Worm (Caenorhabditis elegans) whole organism, early embryonic: Measurements from ENCODE around the gene C45B2.3.

ENCODE experiments used
- B0310.2 ChIP-seq: sonication (generic microtip); optimal IDR thresholded peaks from 2 replicates; lab custom pipeline; 2016; ENCODE audit warnings: mild to moderate bottlenecking, missing genetic modification characterization, missing compliant biosample characterization
- F13C5.2 ChIP-seq: sonication (generic microtip); optimal IDR thresholded peaks from 2 replicates; lab custom pipeline; 2017; ENCODE audit warnings: mild to moderate bottlenecking, missing genetic modification characterization, inconsistent platforms, missing compliant biosample characterization
- aly-1 ChIP-seq: sonication (generic microtip); optimal IDR thresholded peaks from 2 replicates; lab custom pipeline; 2016; ENCODE audit warnings: missing genetic modification characterization, missing compliant biosample characterization
- ama-1 ChIP-seq: fragments of 150-350 bp; optimal IDR thresholded peaks from 2 replicates; lab custom pipeline; 2014
- ceh-13 ChIP-seq: fragments of 200-800 bp; sonication (Bioruptor generic); optimal IDR thresholded peaks from 2 replicates; lab custom pipeline; 2018; ENCODE audit warnings: mild to moderate bottlenecking, missing genetic modification characterization, missing compliant biosample characterization
- ceh-36 ChIP-seq: sonication (generic microtip); optimal IDR thresholded peaks from 2 replicates; lab custom pipeline; 2016; ENCODE audit warnings: missing genetic modification characterization, inconsistent platforms, missing compliant biosample characterization
- ets-7 ChIP-seq: sonication (generic microtip); optimal IDR thresholded peaks from 2 replicates; lab custom pipeline; 2016; ENCODE audit warnings: missing genotype, missing genetic modification characterization, missing compliant biosample characterization
- flt-1 ChIP-seq: fragments of 200-800 bp; sonication (Bioruptor generic); IDR thresholded peaks from 2 replicates; pipeline ENCODE4 v1.3.6; 2022; ENCODE audit warnings: missing genetic modification characterization, missing compliant biosample characterization
- hmbx-1 ChIP-seq: sonication (generic microtip); optimal IDR thresholded peaks from 2 replicates; lab custom pipeline; 2016; ENCODE audit warnings: mild to moderate bottlenecking, missing genetic modification characterization, missing compliant biosample characterization
- hmg-4 ChIP-seq: fragments of 200-800 bp; sonication (Bioruptor generic); optimal IDR thresholded peaks from 2 replicates; lab custom pipeline; 2018; ENCODE audit warnings: mild to moderate bottlenecking, missing genetic modification characterization, missing compliant biosample characterization
- hnd-1 ChIP-seq: sonication (generic microtip); optimal IDR thresholded peaks from 2 replicates; lab custom pipeline; 2016; ENCODE audit warnings: missing genetic modification characterization, missing compliant biosample characterization
- pes-1 ChIP-seq: fragments of 200-800 bp; sonication (Bioruptor generic); IDR thresholded peaks from 2 replicates; pipeline ENCODE4 v1.3.6; 2022; ENCODE audit warnings: missing genetic modification reagents, missing genetic modification characterization, missing compliant biosample characterization
- scrt-1 ChIP-seq: fragments of 200-800 bp; sonication (Bioruptor generic); IDR thresholded peaks from 2 replicates; pipeline ENCODE4 v1.3.6; 2022; ENCODE audit warnings: missing genetic modification characterization, missing compliant biosample characterization
- sea-1 ChIP-seq: fragments of 200-800 bp; sonication (Bioruptor generic); conservative IDR thresholded peaks from 2 replicates; pipeline ENCODE4 v1.3.6; 2022; ENCODE audit warnings: missing genetic modification characterization, missing compliant biosample characterization
- tbx-11 ChIP-seq: fragments of 200-800 bp; sonication (Bioruptor generic); IDR thresholded peaks from 2 replicates; pipeline ENCODE4 v1.3.6; 2022; ENCODE audit warnings: missing genetic modification characterization, missing compliant biosample characterization
- tbx-37 ChIP-seq: fragments of 200-800 bp; sonication (Bioruptor generic); conservative IDR thresholded peaks from 2 replicates; pipeline ENCODE4 v1.3.6; 2022; ENCODE audit warnings: missing genetic modification reagents, missing genetic modification characterization, missing compliant biosample characterization
- tra-4 ChIP-seq: sonication (generic microtip); optimal IDR thresholded peaks from 2 replicates; lab custom pipeline; 2017; ENCODE audit warnings: missing genetic modification characterization, missing compliant biosample characterization

C45B2.3 gene

ce11 chrX:6082660-6083059 lies at the start of gene C45B2.3:
Gene C45B2.3 (plus strand): TSS chrX:6082960.
- TF ChIP-seq aly-1 (tag; lab: Kevin White, UChicago) (no peak), pes-1 (GFP tag; lab: Robert Waterston, UW) (no peak), tbx-37 (GFP tag; lab: Robert Waterston, UW) (no peak), B0310.2 (tag; lab: Kevin White, UChicago) (no peak), flt-1 (GFP tag; lab: Robert Waterston, UW) (no peak), scrt-1 (GFP tag; lab: Robert Waterston, UW) (no peak), hmg-4 (no peak), tra-4 (tag; lab: Kevin White, UChicago) (no peak), ceh-36 (tag; lab: Kevin White, UChicago) (no peak), hmbx-1 (tag; lab: Kevin White, UChicago) (no peak), ets-7 (no peak), hnd-1 (tag; lab: Kevin White, UChicago) (no peak), F13C5.2 (tag; lab: Kevin White, UChicago) (no peak)

ce11 chrX:6039544-6039943 lies 43.2 kb upstream of the C45B2.3 start, which contains the start of gene hsp-25:
Gene hsp-25 (minus strand): TSS chrX:6039644.
- no peak for TF ChIP-seq hmg-4
- TF ChIP-seq ets-7 = no peak
- TF ChIP-seq ceh-36 (tag; lab: Kevin White, UChicago) = no peak
- no peak for TF ChIP-seq flt-1 (GFP tag; lab: Robert Waterston, UW)
- TF ChIP-seq hnd-1 (tag; lab: Kevin White, UChicago) = no peak
- no peak for TF ChIP-seq tbx-37 (GFP tag; lab: Robert Waterston, UW)
- TF ChIP-seq hmbx-1 (tag; lab: Kevin White, UChicago) = no peak
- no peak for TF ChIP-seq ceh-13 (GFP tag; lab: Kevin White, UChicago)
- no peak for TF ChIP-seq ama-1 (lab: Kevin White, UChicago)
- TF ChIP-seq aly-1 (tag; lab: Kevin White, UChicago) = no peak
- no peak for TF ChIP-seq pes-1 (GFP tag; lab: Robert Waterston, UW)
- TF ChIP-seq F13C5.2 (tag; lab: Kevin White, UChicago) = no peak
- TF ChIP-seq B0310.2 (tag; lab: Kevin White, UChicago) = no peak
- TF ChIP-seq tbx-11 (GFP tag; lab: Robert Waterston, UW) = no peak
- TF ChIP-seq scrt-1 (GFP tag; lab: Robert Waterston, UW) = no peak
- TF ChIP-seq tra-4 (tag; lab: Kevin White, UChicago) = no peak
- no peak for TF ChIP-seq sea-1 (GFP tag; lab: Robert Waterston, UW)

- no peak for TF ChIP-seq ama-1 (lab: Kevin White, UChicago)
- TF ChIP-seq hmg-4 = peak; percentile 56
Measured at ce11 chrX:6040435-6041093, 42.2 kb upstream of the C45B2.3 start.

- TF ChIP-seq sea-1 (GFP tag; lab: Robert Waterston, UW) (no peak), aly-1 (tag; lab: Kevin White, UChicago) (no peak), flt-1 (GFP tag; lab: Robert Waterston, UW) (no peak), tbx-11 (GFP tag; lab: Robert Waterston, UW) (no peak)
Measured at ce11 chrX:6041094-6041441, 41.7 kb upstream of the C45B2.3 start.

ce11 chrX:6041995-6042481 lies 40.7 kb upstream of the C45B2.3 start:
- TF ChIP-seq ets-7 (no peak), B0310.2 (tag; lab: Kevin White, UChicago) (no peak), aly-1 (tag; lab: Kevin White, UChicago) (no peak), ceh-13 (GFP tag; lab: Kevin White, UChicago) (no peak), scrt-1 (GFP tag; lab: Robert Waterston, UW) (no peak), tbx-11 (GFP tag; lab: Robert Waterston, UW) (no peak), tbx-37 (GFP tag; lab: Robert Waterston, UW) (no peak), tra-4 (tag; lab: Kevin White, UChicago) (no peak), hmbx-1 (tag; lab: Kevin White, UChicago) (no peak), pes-1 (GFP tag; lab: Robert Waterston, UW) (no peak), ama-1 (lab: Kevin White, UChicago) (no peak), ceh-36 (tag; lab: Kevin White, UChicago) (no peak), flt-1 (GFP tag; lab: Robert Waterston, UW) (no peak), F13C5.2 (tag; lab: Kevin White, UChicago) (no peak), sea-1 (GFP tag; lab: Robert Waterston, UW) (no peak), hmg-4 (no peak), hnd-1 (tag; lab: Kevin White, UChicago) (no peak)

- TF ChIP-seq sea-1 (GFP tag; lab: Robert Waterston, UW) (no peak), flt-1 (GFP tag; lab: Robert Waterston, UW) (no peak)
Measured at ce11 chrX:6043283-6043682, 39.5 kb upstream of the C45B2.3 start.

ce11 chrX:6048508-6048907 lies 34.3 kb upstream of the C45B2.3 start, which contains the start of gene pak-1:
Gene pak-1 (minus strand): TSS chrX:6048608.
- TF ChIP-seq tbx-37 (GFP tag; lab: Robert Waterston, UW) = no peak
- TF ChIP-seq ama-1 (lab: Kevin White, UChicago) = no peak
- no peak for TF ChIP-seq tbx-11 (GFP tag; lab: Robert Waterston, UW)
- no peak for TF ChIP-seq aly-1 (tag; lab: Kevin White, UChicago)
- TF ChIP-seq pes-1 (GFP tag; lab: Robert Waterston, UW) = no peak
- no peak for TF ChIP-seq ets-7
- no peak for TF ChIP-seq F13C5.2 (tag; lab: Kevin White, UChicago)
- no peak for TF ChIP-seq sea-1 (GFP tag; lab: Robert Waterston, UW)
- no peak for TF ChIP-seq hmbx-1 (tag; lab: Kevin White, UChicago)
- no peak for TF ChIP-seq hmg-4
- no peak for TF ChIP-seq flt-1 (GFP tag; lab: Robert Waterston, UW)
- no peak for TF ChIP-seq hnd-1 (tag; lab: Kevin White, UChicago)
